Worm (Caenorhabditis elegans): ENCODE measurements around the gene F16F9.1.

ce11 chrX:8422020-8422419 lies 24.2 kb upstream of the F16F9.1 start, which contains the start of gene tag-123:
- TF ChIP-seq ceh-39 (tag; optimal IDR thresholded peaks at IDR 0.05) (no peak), lsy-2 (tag; optimal IDR thresholded peaks at IDR 0.05) (peak; percentile 37), sptf-1 (tag; optimal IDR thresholded peaks at IDR 0.05) (no peak), ztf-11 (tag; optimal IDR thresholded peaks at IDR 0.05) (no peak)
